Fruit fly (Drosophila melanogaster) whole organism, adult: ENCODE data around the gene CG7889.

Experiments
- CG14711 ChIP-seq: fragments of 200-800 bp; sonication (Bioruptor generic); optimal IDR thresholded peaks from 2 replicates; lab custom pipeline; 2018; ENCODE audit warnings: missing biosample characterization, mild to moderate bottlenecking, missing genetic modification characterization, moderate library complexity
- CG1620 ChIP-seq: fragments of 200-800 bp; sonication (Bioruptor generic); optimal IDR thresholded peaks from 2 replicates; lab custom pipeline; 2016; ENCODE audit warnings: missing biosample characterization, missing genetic modification characterization
- Clk ChIP-seq: fragments of 200-800 bp; sonication (Bioruptor generic); optimal IDR thresholded peaks from 2 replicates; lab custom pipeline; 2017; ENCODE audit warnings: missing biosample characterization, missing genetic modification characterization
- Hr96 ChIP-seq: fragments of 200-800 bp; sonication (Bioruptor generic); optimal IDR thresholded peaks from 2 replicates; lab custom pipeline; 2016; ENCODE audit warnings: missing biosample characterization, missing genetic modification characterization
- Mnt ChIP-seq: fragments of 200-800 bp; sonication (Bioruptor generic); optimal IDR thresholded peaks from 2 replicates; lab custom pipeline; 2016; ENCODE audit warnings: missing biosample characterization, mild to moderate bottlenecking, missing genetic modification characterization
- cic ChIP-seq: fragments of 200-800 bp; sonication (Bioruptor generic); optimal IDR thresholded peaks from 2 replicates; lab custom pipeline; 2017; ENCODE audit warnings: missing biosample characterization, mild to moderate bottlenecking, missing genetic modification characterization, moderate library complexity
- kay ChIP-seq: fragments of 200-800 bp; sonication (Bioruptor generic); peaks from one replicate; lab custom pipeline; 2016; ENCODE audit warnings: missing biosample characterization, missing genetic modification characterization, borderline replicate concordance
- toe ChIP-seq: fragments of 200-800 bp; sonication (Bioruptor generic); optimal IDR thresholded peaks from 2 replicates; lab custom pipeline; 2016; ENCODE audit warnings: missing biosample characterization, missing genetic modification characterization

dm6 chrX:19276489-19277117, 33.2 kb downstream of the CG7889 start, which contains the start of the genes CG32537 and CG32536:
- TF ChIP-seq cic (GFP tag; lab: Kevin White, UChicago): no peak
- no peak for TF ChIP-seq Hr96 (GFP tag; lab: Kevin White, UChicago)
- no peak for TF ChIP-seq Mnt (GFP tag; lab: Kevin White, UChicago)
- no peak for TF ChIP-seq kay
- no peak for TF ChIP-seq Clk
- no peak for TF ChIP-seq CG14711 (tag; lab: Kevin White, UChicago)
- no peak for TF ChIP-seq CG1620
- TF ChIP-seq toe (GFP tag; lab: Kevin White, UChicago): no peak
